Fruit fly (Drosophila melanogaster) whole organism: Measurements from ENCODE around the gene CG14196.

Experiments
- CG8478 ChIP-seq: fragments of >200 bp; optimal IDR thresholded peaks from 2 replicates; lab custom pipeline; 2018; ENCODE audit warnings: inconsistent platforms
- Dll ChIP-seq: fragments of >200 bp; optimal IDR thresholded peaks from 2 replicates; lab custom pipeline; 2017
- EcR ChIP-seq, 2 experiments: fragments of >200 bp; optimal IDR thresholded peaks; 2 replicates each; lab custom pipeline; 2017; ENCODE audit warnings: missing biosample characterization in 2 of 2, missing genetic modification characterization in 2 of 2, missing genetic modification reagents in 2 of 2
- pan ChIP-seq: fragments of >200 bp; optimal IDR thresholded peaks from 2 replicates; lab custom pipeline; 2017
- usp ChIP-seq: fragments of >200 bp; optimal IDR thresholded peaks from 2 replicates; lab custom pipeline; 2017; ENCODE audit warnings: missing biosample characterization, missing genetic modification characterization, mixed read lengths

DNA sequence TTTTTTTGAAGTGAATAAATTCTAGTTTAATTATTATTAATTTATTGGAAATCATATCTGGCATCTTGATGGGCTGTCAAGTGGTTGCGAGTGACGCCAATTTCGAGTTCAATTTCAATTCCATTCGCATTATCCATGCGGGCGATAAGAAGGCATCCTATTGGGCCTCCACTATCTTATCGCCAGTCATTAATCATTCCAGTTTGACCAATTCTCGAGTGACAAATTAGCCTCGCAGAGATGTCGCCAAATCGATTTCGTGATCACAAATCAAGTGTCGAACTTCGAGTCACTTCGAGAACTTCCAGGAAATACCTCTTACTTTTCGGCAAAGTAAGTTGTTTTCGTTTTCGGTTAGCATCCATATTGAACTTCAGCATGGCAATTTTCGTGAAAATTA lies 25.0 kb downstream of the CG14196 start:
- no peak for TF ChIP-seq EcR (GFP tag; optimal IDR thresholded peaks at IDR 0.05; lab: Kevin White, UChicago)
- TF ChIP-seq CG8478 (lab: Kevin White, UChicago) = no peak
- TF ChIP-seq Dll (lab: Kevin White, UChicago) = no peak
- TF ChIP-seq pan = no peak
- no peak for TF ChIP-seq usp (GFP tag; lab: Kevin White, UChicago)
